Fruit fly (Drosophila melanogaster) whole organism, embryonic: ENCODE data around the gene Rtca.

Source experiments
- Atf3 ChIP-seq: fragments of 200-800 bp; sonication (Bioruptor generic); optimal IDR thresholded peaks from 3 replicates; lab custom pipeline; 2016; ENCODE audit warnings: missing biosample characterization, missing genetic modification characterization
- BEAF-32 ChIP-seq: fragments of 200-800 bp; sonication (Bioruptor generic); optimal IDR thresholded peaks from 3 replicates; lab custom pipeline; 2017; ENCODE audit warnings: missing biosample characterization, missing genetic modification characterization, mild to moderate bottlenecking, moderate library complexity, missing genetic modification reagents
- BtbVII ChIP-seq: fragments of 200-800 bp; sonication (Bioruptor generic); optimal IDR thresholded peaks from 3 replicates; lab custom pipeline; 2017; ENCODE audit warnings: missing biosample characterization, mild to moderate bottlenecking, missing genetic modification characterization
- CG10321 ChIP-seq: fragments of 200-800 bp; sonication (Bioruptor generic); IDR thresholded peaks from 2 replicates; pipeline ENCODE4 v1.3.6; 2022; ENCODE audit warnings: missing biosample characterization, missing genetic modification characterization
- CG10366 ChIP-seq: fragments of 200-800 bp; sonication (Bioruptor generic); IDR thresholded peaks from 2 replicates; pipeline ENCODE4 v1.3.6; 2022; ENCODE audit warnings: missing biosample characterization, missing genetic modification characterization
- CG11247 ChIP-seq: fragments of 200-800 bp; sonication (Bioruptor generic); IDR thresholded peaks from 2 replicates; pipeline ENCODE4 v1.3.6; 2022; ENCODE audit warnings: missing biosample characterization, missing genetic modification characterization
- CG11696 ChIP-seq: fragments of 200-800 bp; sonication (Bioruptor generic); IDR thresholded peaks from 2 replicates; pipeline ENCODE4 v1.3.6; 2022; ENCODE audit warnings: missing biosample characterization, missing genetic modification characterization
- CG12219 ChIP-seq: fragments of 200-800 bp; sonication (Bioruptor generic); optimal IDR thresholded peaks from 3 replicates; lab custom pipeline; 2018; ENCODE audit warnings: missing biosample characterization, mild to moderate bottlenecking, missing genetic modification characterization
- CG13287 ChIP-seq: fragments of 200-800 bp; sonication (Bioruptor generic); IDR thresholded peaks from 2 replicates; pipeline ENCODE4 v1.3.6; 2022; ENCODE audit warnings: missing biosample characterization, missing genetic modification characterization; ENCODE audit not compliant: partially characterized antibody
- CG13624 ChIP-seq: fragments of 200-800 bp; sonication (Bioruptor generic); optimal IDR thresholded peaks from 2 replicates; lab custom pipeline; 2016; ENCODE audit warnings: missing biosample characterization, missing genetic modification characterization
- CG15514 ChIP-seq: fragments of 200-800 bp; sonication (Bioruptor generic); optimal IDR thresholded peaks from 3 replicates; lab custom pipeline; 2017; ENCODE audit warnings: missing biosample characterization, missing genetic modification characterization, mild to moderate bottlenecking, moderate library complexity, missing genetic modification reagents
- CG15601 ChIP-seq: fragments of 200-800 bp; sonication (Bioruptor generic); optimal IDR thresholded peaks from 3 replicates; lab custom pipeline; 2019; ENCODE audit warnings: missing biosample characterization, mild to moderate bottlenecking, missing genetic modification characterization, moderate library complexity
- CG1603 ChIP-seq: fragments of 200-800 bp; sonication (Bioruptor generic); optimal IDR thresholded peaks from 2 replicates; lab custom pipeline; 2019; ENCODE audit warnings: missing biosample characterization, mild to moderate bottlenecking, missing genetic modification characterization, moderate library complexity
- CG16813 ChIP-seq: fragments of 200-800 bp; sonication (Bioruptor generic); IDR thresholded peaks from 3 replicates; pipeline ENCODE4 v1.3.6; 2022; ENCODE audit warnings: missing biosample characterization, missing genetic modification characterization; ENCODE audit not compliant: partially characterized antibody
- CG17186 ChIP-seq: fragments of 200-800 bp; sonication (Bioruptor generic); optimal IDR thresholded peaks from 3 replicates; lab custom pipeline; 2017; ENCODE audit warnings: missing biosample characterization, missing genetic modification reagents, missing genetic modification characterization
- CG17359 ChIP-seq: fragments of 200-800 bp; sonication (Bioruptor generic); optimal IDR thresholded peaks from 3 replicates; lab custom pipeline; 2018; ENCODE audit warnings: missing biosample characterization, mild to moderate bottlenecking, missing genetic modification characterization, moderate library complexity
- CG1792 ChIP-seq: fragments of 200-800 bp; sonication (Bioruptor generic); optimal IDR thresholded peaks from 2 replicates; lab custom pipeline; 2016; ENCODE audit warnings: missing biosample characterization, missing genetic modification characterization
- CG3163 ChIP-seq: fragments of 200-800 bp; sonication (Bioruptor generic); optimal IDR thresholded peaks from 3 replicates; lab custom pipeline; 2016; ENCODE audit warnings: missing biosample characterization, missing genetic modification characterization
- CG34376 ChIP-seq: fragments of 200-800 bp; sonication (Bioruptor generic); optimal IDR thresholded peaks from 2 replicates; lab custom pipeline; 2018; ENCODE audit warnings: missing biosample characterization, mild to moderate bottlenecking, missing genetic modification characterization
- CG34422 ChIP-seq: fragments of 200-800 bp; sonication (Bioruptor generic); IDR thresholded peaks from 3 replicates; pipeline ENCODE4 v1.3.6; 2022; ENCODE audit warnings: missing biosample characterization, missing genetic modification characterization
- CG4328 ChIP-seq: fragments of 200-800 bp; sonication (Bioruptor generic); optimal IDR thresholded peaks from 3 replicates; lab custom pipeline; 2017; ENCODE audit warnings: missing biosample characterization, missing genetic modification reagents, missing genetic modification characterization
- CG4617 ChIP-seq: fragments of 200-800 bp; sonication (Bioruptor generic); optimal IDR thresholded peaks from 3 replicates; lab custom pipeline; 2016; ENCODE audit warnings: missing biosample characterization, missing genetic modification characterization, borderline replicate concordance
- CG7357 ChIP-seq: fragments of 200-800 bp; sonication (Bioruptor generic); IDR thresholded peaks from 3 replicates; pipeline ENCODE4 v1.3.6; 2022; ENCODE audit warnings: missing biosample characterization, missing genetic modification characterization
- CG9727 ChIP-seq: fragments of 200-800 bp; sonication (Bioruptor generic); optimal IDR thresholded peaks from 3 replicates; lab custom pipeline; 2017; ENCODE audit warnings: missing biosample characterization, mild to moderate bottlenecking, missing genetic modification characterization
- CG9817 ChIP-seq: fragments of 200-800 bp; sonication (Bioruptor generic); optimal IDR thresholded peaks from 2 replicates; lab custom pipeline; 2018; ENCODE audit warnings: missing biosample characterization, mild to moderate bottlenecking, missing genetic modification characterization, moderate library complexity
- Med ChIP-seq: fragments of 200-800 bp; sonication (Bioruptor generic); peaks from one replicate; lab custom pipeline; 2016; ENCODE audit warnings: missing biosample characterization, missing genetic modification characterization, mild to moderate bottlenecking, inconsistent platforms, moderate library complexity
- Ravus ChIP-seq: fragments of 200-800 bp; sonication (Bioruptor generic); IDR thresholded peaks from 2 replicates; pipeline ENCODE4 v1.3.6; 2022; ENCODE audit warnings: missing biosample characterization, missing genetic modification characterization
- Stat92E ChIP-seq, 3 experiments: fragments of >200 bp in 2 of 3; fragments of 200-800 bp in 1 of 3; sonication (Bioruptor generic) in 1 of 3; optimal IDR thresholded peaks; 2 replicates each; lab custom pipeline; 2017 to 2019; ENCODE audit warnings: missing biosample characterization in 3 of 3, missing genetic modification characterization in 3 of 3, mild to moderate bottlenecking in 1 of 3, moderate library complexity in 1 of 3
- Trl ChIP-seq, 3 experiments: fragments of >200 bp in 2 of 3; fragments of 200-800 bp in 1 of 3; sonication (Bioruptor generic) in 1 of 3; optimal IDR thresholded peaks; 2 replicates in 1 of 3; 3 replicates in 2 of 3; lab custom pipeline; 2016 to 2017; ENCODE audit warnings: missing biosample characterization in 1 of 3, missing genetic modification characterization in 1 of 3
- ac ChIP-seq: fragments of 200-800 bp; sonication (Bioruptor generic); optimal IDR thresholded peaks from 3 replicates; lab custom pipeline; 2017; ENCODE audit warnings: missing biosample characterization, mild to moderate bottlenecking, missing genetic modification characterization
- amos ChIP-seq: fragments of 200-800 bp; sonication (Bioruptor generic); IDR thresholded peaks from 2 replicates; pipeline ENCODE4 v1.3.6; 2022; ENCODE audit warnings: missing biosample characterization, missing genetic modification characterization; ENCODE audit not compliant: partially characterized antibody
- aop ChIP-seq: fragments of 200-800 bp; sonication (Bioruptor generic); IDR thresholded peaks from 2 replicates; pipeline ENCODE4 v1.3.6; 2022; ENCODE audit warnings: missing biosample characterization, missing genetic modification characterization
- bab2 ChIP-seq: fragments of 200-800 bp; sonication (Bioruptor generic); optimal IDR thresholded peaks from 2 replicates; lab custom pipeline; 2016; ENCODE audit warnings: missing biosample characterization, missing genetic modification characterization
- btn ChIP-seq: fragments of 200-800 bp; sonication (Bioruptor generic); optimal IDR thresholded peaks from 2 replicates; lab custom pipeline; 2016; ENCODE audit warnings: missing biosample characterization, missing genetic modification characterization
- fd3F ChIP-seq: fragments of 200-800 bp; sonication (Bioruptor generic); optimal IDR thresholded peaks from 2 replicates; lab custom pipeline; 2018; ENCODE audit warnings: missing biosample characterization, mild to moderate bottlenecking, missing genetic modification characterization, moderate library complexity
- fd96Cb ChIP-seq: fragments of 200-800 bp; sonication (Bioruptor generic); optimal IDR thresholded peaks from 2 replicates; lab custom pipeline; 2018; ENCODE audit warnings: missing biosample characterization, mild to moderate bottlenecking, missing genetic modification characterization, moderate library complexity
- jing ChIP-seq: fragments of 200-800 bp; sonication (Bioruptor generic); optimal IDR thresholded peaks from 2 replicates; lab custom pipeline; 2018; ENCODE audit warnings: missing biosample characterization, mild to moderate bottlenecking, missing genetic modification characterization
- org-1 ChIP-seq: fragments of 200-800 bp; sonication (Bioruptor generic); optimal IDR thresholded peaks from 2 replicates; lab custom pipeline; 2017; ENCODE audit warnings: missing biosample characterization, missing genetic modification characterization
- sens ChIP-seq: fragments of 200-800 bp; sonication (Bioruptor generic); peaks from one replicate; lab custom pipeline; 2016; ENCODE audit warnings: missing biosample characterization, missing genetic modification characterization
- sna ChIP-seq: fragments of 200-800 bp; sonication (Bioruptor generic); IDR thresholded peaks from 2 replicates; pipeline ENCODE4 v1.3.6; 2022; ENCODE audit warnings: missing biosample characterization, missing genetic modification characterization; ENCODE audit not compliant: partially characterized antibody
- tna ChIP-seq: fragments of 200-800 bp; sonication (Bioruptor generic); IDR thresholded peaks from 2 replicates; pipeline ENCODE4 v1.3.6; 2022; ENCODE audit warnings: missing biosample characterization, missing genetic modification characterization; ENCODE audit not compliant: partially characterized antibody
- vnd ChIP-seq: fragments of 200-800 bp; sonication (Bioruptor generic); IDR thresholded peaks from 3 replicates; pipeline ENCODE4 v1.3.6; 2022; ENCODE audit warnings: missing biosample characterization, missing genetic modification characterization; ENCODE audit not compliant: partially characterized antibody

Gene Rtca

DNA sequence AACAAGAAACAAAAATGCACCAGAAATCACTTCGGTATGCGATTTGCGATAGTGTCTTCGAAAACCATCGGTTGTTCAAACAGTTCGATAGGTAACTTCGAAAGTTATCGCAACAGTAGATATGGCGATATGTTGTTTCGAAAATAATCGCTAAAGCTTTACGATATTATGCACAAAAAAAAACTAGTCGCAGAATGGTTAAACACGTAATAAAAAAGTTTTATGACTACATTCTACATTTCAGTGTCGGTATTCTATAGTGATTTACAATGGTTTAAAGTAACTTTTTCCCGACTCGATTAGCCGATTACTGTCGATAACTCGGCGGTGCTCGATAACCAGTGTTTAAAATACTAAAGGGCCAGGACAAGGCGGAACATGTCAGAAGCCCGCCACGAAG is 7.1 kb upstream of the Rtca start, which contains the start of gene CG4281 (continued):
- no peak for TF ChIP-seq CG12219 (GFP tag; lab: Kevin White, UChicago)
- TF ChIP-seq aop (GFP tag; lab: Robert Waterston, UW): no peak
- TF ChIP-seq CG7357 (GFP tag; lab: Robert Waterston, UW): no peak
- peak; percentile 14 for TF ChIP-seq CG1603 (tag; lab: Kevin White, UChicago)
- peak; percentile 1 for TF ChIP-seq CG17186 (GFP tag; lab: Kevin White, UChicago)
- peak; percentile 7 for TF ChIP-seq CG34376 (GFP tag; lab: Kevin White, UChicago)
- TF ChIP-seq CG13287: peak; percentile 99
- TF ChIP-seq CG16813 (GFP tag; lab: Robert Waterston, UW): peak; percentile 88
- peak; percentile 91 for TF ChIP-seq vnd (GFP tag; lab: Robert Waterston, UW)
- TF ChIP-seq jing (GFP tag; lab: Kevin White, UChicago): no peak
- TF ChIP-seq BEAF-32 (GFP tag; lab: Kevin White, UChicago): peak; percentile 88
- no peak for TF ChIP-seq CG34422 (GFP tag; lab: Robert Waterston, UW)
- peak in 1 of 3 experiments; percentile 41 for TF ChIP-seq Stat92E (GFP tag; optimal IDR thresholded peaks at IDR 0.05; lab: Kevin White, UChicago)
- peak; percentile 11 for TF ChIP-seq CG9727 (GFP tag; lab: Kevin White, UChicago)
- TF ChIP-seq CG4328 (GFP tag; lab: Kevin White, UChicago): no peak

DNA sequence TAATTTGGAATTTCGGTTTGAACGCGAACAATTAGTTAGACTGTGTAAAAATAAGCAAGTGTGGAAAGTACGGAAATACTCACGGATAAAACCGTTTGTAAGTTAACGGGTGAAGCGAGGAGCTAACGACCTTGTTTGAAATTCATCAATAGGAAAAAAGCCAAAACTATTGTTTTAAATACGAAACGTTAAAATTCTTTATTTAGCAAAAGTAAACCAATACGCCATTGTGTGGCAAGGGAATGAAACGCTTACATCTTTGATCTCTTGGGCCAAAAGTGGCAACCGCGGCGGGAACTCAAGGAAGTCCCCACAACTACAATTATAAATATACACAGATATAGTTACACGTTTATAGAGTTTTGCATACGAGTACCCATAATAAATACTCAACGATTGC is 6.0 kb upstream of the Rtca start, which contains the start of gene CG14054:
Gene CG14054, minus strand, starts transcription at position 101 of the 400 bp plus-strand sequence.
- no peak for TF ChIP-seq BtbVII
- TF ChIP-seq sens (GFP tag; lab: Kevin White, UChicago): peak; percentile 24

- TF ChIP-seq CG3163 (GFP tag; lab: Kevin White, UChicago) (peak; percentile 50), ac (GFP tag; lab: Kevin White, UChicago) (peak; percentile 8), Atf3 (GFP tag; lab: Kevin White, UChicago) (no peak)
- TF ChIP-seq, all 482 proteins: peak for 2
These were observed 3.9 kb upstream of the Rtca start, which contains the start of gene CG4194 for dm6 chrX:2068292-2068691. Gene CG4194 (plus strand): TSS chrX:2068592.

- no peak for TF ChIP-seq Ravus (GFP tag; lab: Robert Waterston, UW)
- TF ChIP-seq CG10366 (GFP tag; lab: Robert Waterston, UW): no peak
- TF ChIP-seq CG10321 (GFP tag; lab: Robert Waterston, UW): no peak
- TF ChIP-seq CG15514 (GFP tag; lab: Kevin White, UChicago): no peak
- TF ChIP-seq fd3F (GFP tag; lab: Kevin White, UChicago): no peak
- TF ChIP-seq CG15601 (tag; lab: Kevin White, UChicago): no peak
- no peak for TF ChIP-seq btn (GFP tag; lab: Kevin White, UChicago)
- TF ChIP-seq CG1792: no peak
- TF ChIP-seq CG13624 (GFP tag; lab: Kevin White, UChicago): no peak
- peak; percentile 37 for TF ChIP-seq CG34376 (GFP tag; lab: Kevin White, UChicago)
- TF ChIP-seq Med (GFP tag; lab: Kevin White, UChicago): peak; percentile 9
- TF ChIP-seq sna: no peak
- no peak for TF ChIP-seq fd96Cb (tag; lab: Kevin White, UChicago)
- TF ChIP-seq CG11247 (GFP tag; lab: Robert Waterston, UW): no peak
- TF ChIP-seq tna (GFP tag; lab: Robert Waterston, UW): no peak
- no peak for TF ChIP-seq org-1 (GFP tag; lab: Kevin White, UChicago)
- no peak for TF ChIP-seq CG17359 (tag; lab: Kevin White, UChicago)
- peak; percentile 12 to 54 for TF ChIP-seq Trl (optimal IDR thresholded peaks at IDR 0.05; lab: Kevin White, UChicago)
- no peak for TF ChIP-seq Trl (GFP tag; optimal IDR thresholded peaks at IDR 0.05; lab: Kevin White, UChicago)
- 0 out of 2 replicates have a peak, but pooled peaks have one; percentile 6 for TF ChIP-seq amos (GFP tag; lab: Robert Waterston, UW)
- TF ChIP-seq CG4617 (GFP tag; lab: Kevin White, UChicago): no peak
- no peak for TF ChIP-seq CG11696 (GFP tag; lab: Robert Waterston, UW)
- no peak for TF ChIP-seq bab2 (GFP tag; lab: Kevin White, UChicago)
- TF ChIP-seq CG9817 (tag; lab: Kevin White, UChicago): no peak
These were observed 2.2 kb upstream of the Rtca start for dm6 chrX:2069787-2070707.
